Fruit fly (Drosophila melanogaster) whole organism, pupa: Measurements from ENCODE around the gene CG34168.

Experiments
- CG10348 ChIP-seq: fragments of 200-800 bp; sonication (Bioruptor generic); IDR thresholded peaks from 2 replicates; pipeline ENCODE4 v1.3.6; 2022; ENCODE audit warnings: missing biosample characterization, missing genetic modification characterization
- CG12605 ChIP-seq: fragments of 200-800 bp; sonication (Bioruptor generic); IDR thresholded peaks from 2 replicates; pipeline ENCODE4 v1.3.6; 2022; ENCODE audit warnings: missing biosample characterization, missing genetic modification characterization
- CG13204 ChIP-seq: fragments of 200-800 bp; sonication (Bioruptor generic); optimal IDR thresholded peaks from 2 replicates; lab custom pipeline; 2018; ENCODE audit warnings: missing biosample characterization, mild to moderate bottlenecking, missing genetic modification characterization, moderate library complexity
- CG14655 ChIP-seq: fragments of 200-800 bp; sonication (Bioruptor generic); optimal IDR thresholded peaks from 3 replicates; lab custom pipeline; 2017; ENCODE audit warnings: mild to moderate bottlenecking, missing biosample characterization, missing genetic modification reagents, missing genetic modification characterization
- CG15710 ChIP-seq: fragments of 200-800 bp; sonication (Bioruptor generic); optimal IDR thresholded peaks from 2 replicates; lab custom pipeline; 2018; ENCODE audit warnings: missing biosample characterization, mild to moderate bottlenecking, missing genetic modification characterization, moderate library complexity
- CG17806 ChIP-seq: fragments of 200-800 bp; sonication (Bioruptor generic); optimal IDR thresholded peaks from 2 replicates; lab custom pipeline; 2018; ENCODE audit warnings: missing biosample characterization, mild to moderate bottlenecking, missing genetic modification characterization, moderate library complexity
- CG32121 ChIP-seq: fragments of 200-800 bp; sonication (Bioruptor generic); IDR thresholded peaks from 2 replicates; pipeline ENCODE4 v1.3.6; 2022; ENCODE audit warnings: missing biosample characterization, missing genetic modification characterization
- CG34367 ChIP-seq: fragments of 200-800 bp; sonication (Bioruptor generic); optimal IDR thresholded peaks from 2 replicates; lab custom pipeline; 2018; ENCODE audit warnings: missing biosample characterization, mild to moderate bottlenecking, missing genetic modification characterization
- CG4496 ChIP-seq: fragments of 200-800 bp; sonication (Bioruptor generic); IDR thresholded peaks from 3 replicates; pipeline ENCODE4 v1.3.6; 2022; ENCODE audit warnings: missing biosample characterization, missing genetic modification characterization
- CG8159 ChIP-seq: fragments of 200-800 bp; sonication (Bioruptor generic); optimal IDR thresholded peaks from 3 replicates; lab custom pipeline; 2018; ENCODE audit warnings: missing biosample characterization, mild to moderate bottlenecking, missing genetic modification characterization, moderate library complexity
- CG8301 ChIP-seq: fragments of 200-800 bp; sonication (Bioruptor generic); optimal IDR thresholded peaks from 2 replicates; lab custom pipeline; 2018; ENCODE audit warnings: missing biosample characterization, mild to moderate bottlenecking, missing genetic modification characterization
- CG9948 ChIP-seq: fragments of 200-800 bp; sonication (Bioruptor generic); optimal IDR thresholded peaks from 2 replicates; lab custom pipeline; 2018; ENCODE audit warnings: missing biosample characterization, mild to moderate bottlenecking, missing genetic modification characterization, moderate library complexity
- D1 ChIP-seq: fragments of 200-800 bp; sonication (Bioruptor generic); optimal IDR thresholded peaks from 2 replicates; lab custom pipeline; 2018; ENCODE audit warnings: missing biosample characterization, mild to moderate bottlenecking, missing genetic modification characterization, moderate library complexity
- EcR ChIP-seq: fragments of 200-800 bp; sonication (Bioruptor generic); optimal IDR thresholded peaks from 3 replicates; lab custom pipeline; 2019; ENCODE audit warnings: missing biosample characterization, missing genetic modification characterization, mild to moderate bottlenecking, moderate library complexity, missing genetic modification reagents
- Ets98B ChIP-seq: fragments of 200-800 bp; sonication (Bioruptor generic); IDR thresholded peaks from 2 replicates; pipeline ENCODE4 v1.3.6; 2022; ENCODE audit warnings: missing biosample characterization, missing genetic modification characterization
- Pif1A ChIP-seq: fragments of 200-800 bp; sonication (Bioruptor generic); optimal IDR thresholded peaks from 3 replicates; lab custom pipeline; 2016; ENCODE audit warnings: missing biosample characterization, missing genetic modification characterization
- Pif1B ChIP-seq: fragments of 200-800 bp; sonication (Bioruptor generic); optimal IDR thresholded peaks from 3 replicates; lab custom pipeline; 2016; ENCODE audit warnings: missing biosample characterization, missing genetic modification characterization
- Snoo ChIP-seq: fragments of 200-800 bp; sonication (Bioruptor generic); optimal IDR thresholded peaks from 3 replicates; lab custom pipeline; 2017; ENCODE audit warnings: missing biosample characterization, mild to moderate bottlenecking, missing genetic modification characterization, inconsistent platforms
- fd96Ca ChIP-seq: fragments of 200-800 bp; sonication (Bioruptor generic); IDR thresholded peaks from 3 replicates; pipeline ENCODE4 v1.3.6; 2022; ENCODE audit warnings: missing biosample characterization, missing genetic modification characterization
- gl ChIP-seq: fragments of 200-800 bp; sonication (Bioruptor generic); optimal IDR thresholded peaks from 2 replicates; lab custom pipeline; 2018; ENCODE audit warnings: missing biosample characterization, mild to moderate bottlenecking, missing genetic modification characterization
- rn ChIP-seq: fragments of 200-800 bp; sonication (Bioruptor generic); IDR thresholded peaks from 2 replicates; pipeline ENCODE4 v1.3.6; 2022; ENCODE audit warnings: missing biosample characterization, missing genetic modification characterization

Gene CG34168

DNA sequence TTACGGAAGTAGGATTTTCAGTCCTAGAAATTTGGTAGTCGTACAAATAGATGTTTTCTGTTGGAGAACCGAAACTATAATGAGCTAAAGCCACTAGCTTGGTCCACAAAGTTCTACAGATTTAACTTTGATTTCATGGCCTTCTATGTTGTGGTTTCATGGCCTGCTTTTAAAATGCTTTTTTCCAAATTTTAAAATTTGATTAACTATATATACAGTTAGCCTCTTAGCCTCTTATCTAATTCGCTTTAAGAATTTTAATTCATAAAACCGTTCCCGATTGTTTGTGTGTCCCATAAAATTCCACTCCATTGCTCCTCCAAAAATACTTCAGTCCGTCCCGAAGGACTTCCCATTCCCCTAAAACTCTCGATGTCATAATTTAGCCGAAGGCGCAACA, at the start of gene CG34168:
TSS of gene CG34168 (minus strand) at position 101 of the 400 bp plus-strand sequence.
- TF ChIP-seq CG17806 (tag; lab: Kevin White, UChicago) = no peak

DNA sequence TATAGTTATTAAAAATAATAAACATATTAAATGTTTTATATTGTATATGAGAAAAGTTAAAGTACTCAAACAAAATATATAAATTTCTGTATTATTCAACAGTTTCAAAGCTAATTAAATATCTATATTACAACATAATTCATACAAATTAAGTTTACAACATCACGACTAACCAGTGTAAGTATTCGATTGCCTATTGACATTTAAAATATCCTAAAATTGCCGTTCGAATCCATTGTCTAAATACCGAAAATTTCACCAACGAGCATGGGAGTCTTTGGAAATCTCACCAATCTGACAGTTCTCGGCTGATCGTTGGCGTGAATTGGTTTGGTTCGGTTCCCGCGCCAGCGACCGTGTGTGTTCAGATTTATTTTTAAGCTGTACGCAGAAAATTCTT, 30.5 kb upstream of the CG34168 start, which contains the start of gene Ca-alpha1D:
TSS of gene Ca-alpha1D (plus strand) at position 301 of the 400 bp plus-strand sequence.
- TF ChIP-seq CG9948 (tag; lab: Kevin White, UChicago) = no peak
- TF ChIP-seq CG13204 = no peak
- TF ChIP-seq CG14655 (GFP tag; lab: Kevin White, UChicago) = no peak
- TF ChIP-seq Snoo (tag; lab: Kevin White, UChicago) = no peak
- no peak for TF ChIP-seq CG34367 (tag; lab: Kevin White, UChicago)
- TF ChIP-seq EcR = no peak
- TF ChIP-seq CG12605 (GFP tag; lab: Robert Waterston, UW) = no peak
- no peak for TF ChIP-seq fd96Ca (GFP tag; lab: Robert Waterston, UW)
- no peak for TF ChIP-seq rn (GFP tag; lab: Robert Waterston, UW)

DNA sequence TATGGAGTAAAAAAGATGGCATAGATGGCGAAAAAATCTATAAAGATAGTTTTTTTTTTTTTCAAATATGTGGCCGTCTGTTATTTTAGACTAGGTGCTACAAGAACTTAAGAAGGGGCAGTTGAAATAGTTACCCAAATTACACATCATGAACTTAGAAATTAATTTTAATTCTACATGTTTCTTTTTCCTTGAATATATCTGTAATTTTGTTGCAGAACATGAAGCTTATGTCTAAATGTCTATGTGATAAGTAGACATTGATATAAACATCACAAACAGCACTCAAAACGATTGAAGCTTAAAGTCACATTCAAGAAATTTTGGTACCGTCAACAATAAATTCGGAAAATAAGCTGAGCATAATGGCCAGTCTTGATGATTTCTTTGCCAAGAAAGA, 1.9 kb downstream of the CG34168 start, which contains the start of gene CG4892:
TSS of gene CG4892 (plus strand) at position 301 of the 400 bp plus-strand sequence.
- TF ChIP-seq CG32121 (GFP tag; lab: Robert Waterston, UW) (no peak), CG9948 (tag; lab: Kevin White, UChicago) (no peak), Snoo (tag; lab: Kevin White, UChicago) (no peak), CG17806 (tag; lab: Kevin White, UChicago) (no peak)

DNA sequence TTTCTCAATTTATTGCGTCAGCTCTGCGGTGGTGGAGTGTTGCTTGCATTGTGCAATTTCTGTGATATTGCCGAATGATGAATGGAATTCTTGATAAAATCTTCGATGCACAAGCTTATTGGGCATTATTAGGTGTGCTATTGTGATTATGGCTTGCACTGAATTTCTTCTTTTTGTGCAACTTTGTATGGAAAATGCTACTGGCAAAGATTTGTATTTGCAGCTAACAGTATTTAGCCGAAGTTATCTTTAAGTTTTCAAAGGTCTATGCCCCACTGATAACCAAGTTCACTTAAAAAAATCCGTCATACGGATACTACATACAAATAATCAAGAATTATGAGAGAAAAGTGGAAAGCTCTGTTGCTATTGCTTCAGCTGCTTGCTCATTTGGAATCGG, 40.4 kb downstream of the CG34168 start, which contains the start of gene CG4891:
TSS of gene CG4891 (plus strand) at position 301 of the 400 bp plus-strand sequence.
- TF ChIP-seq Snoo (tag; lab: Kevin White, UChicago) (no peak), CG14655 (GFP tag; lab: Kevin White, UChicago) (no peak), CG12605 (GFP tag; lab: Robert Waterston, UW) (no peak), EcR (no peak), CG34367 (tag; lab: Kevin White, UChicago) (no peak), gl (tag; lab: Kevin White, UChicago) (no peak), Pif1B (no peak), D1 (tag; lab: Kevin White, UChicago) (no peak), fd96Ca (GFP tag; lab: Robert Waterston, UW) (no peak), Pif1A (no peak), CG13204 (no peak), CG10348 (no peak), CG32121 (GFP tag; lab: Robert Waterston, UW) (no peak), rn (GFP tag; lab: Robert Waterston, UW) (no peak), CG8159 (tag; lab: Kevin White, UChicago) (no peak), CG8301 (no peak), Ets98B (GFP tag; lab: Robert Waterston, UW) (no peak), CG4496 (GFP tag; lab: Robert Waterston, UW) (no peak), CG17806 (tag; lab: Kevin White, UChicago) (no peak), CG15710 (tag; lab: Kevin White, UChicago) (no peak)
